Fruit fly (Drosophila melanogaster): ENCODE results near the gene PCNA2.

dm6 chr2L:19594102-19594501 is 10.3 kb upstream of the PCNA2 start:
- TF ChIP-seq CG8478 (optimal IDR thresholded peaks at IDR 0.05), result no peak
- no peak for TF ChIP-seq Dll (optimal IDR thresholded peaks at IDR 0.05)
- no peak for TF ChIP-seq usp (GFP tag; optimal IDR thresholded peaks at IDR 0.05)
- no peak for TF ChIP-seq EcR (GFP tag; optimal IDR thresholded peaks at IDR 0.05)

Data from whole organism.